Worm (Caenorhabditis elegans) whole organism, young adult: ENCODE measurements around the gene B0410.3.

Experiments used
- ceh-58 ChIP-seq: fragments of 200-800 bp; sonication (Bioruptor generic); IDR thresholded peaks from 2 replicates; pipeline ENCODE4 v1.3.6; 2022; ENCODE audit warnings: missing genetic modification characterization, missing compliant biosample characterization
- rcor-1 ChIP-seq: fragments of 200-800 bp; sonication (Bioruptor generic); IDR thresholded peaks from 2 replicates; pipeline ENCODE4 v1.3.6; 2022; ENCODE audit warnings: missing genetic modification reagents, missing genetic modification characterization, missing compliant biosample characterization
- unc-62 ChIP-seq: fragments of 150-350 bp; optimal IDR thresholded peaks from 2 replicates; lab custom pipeline; 2014; ENCODE audit warnings: missing biosample characterization, missing genetic modification reagents, missing genetic modification characterization

DNA sequence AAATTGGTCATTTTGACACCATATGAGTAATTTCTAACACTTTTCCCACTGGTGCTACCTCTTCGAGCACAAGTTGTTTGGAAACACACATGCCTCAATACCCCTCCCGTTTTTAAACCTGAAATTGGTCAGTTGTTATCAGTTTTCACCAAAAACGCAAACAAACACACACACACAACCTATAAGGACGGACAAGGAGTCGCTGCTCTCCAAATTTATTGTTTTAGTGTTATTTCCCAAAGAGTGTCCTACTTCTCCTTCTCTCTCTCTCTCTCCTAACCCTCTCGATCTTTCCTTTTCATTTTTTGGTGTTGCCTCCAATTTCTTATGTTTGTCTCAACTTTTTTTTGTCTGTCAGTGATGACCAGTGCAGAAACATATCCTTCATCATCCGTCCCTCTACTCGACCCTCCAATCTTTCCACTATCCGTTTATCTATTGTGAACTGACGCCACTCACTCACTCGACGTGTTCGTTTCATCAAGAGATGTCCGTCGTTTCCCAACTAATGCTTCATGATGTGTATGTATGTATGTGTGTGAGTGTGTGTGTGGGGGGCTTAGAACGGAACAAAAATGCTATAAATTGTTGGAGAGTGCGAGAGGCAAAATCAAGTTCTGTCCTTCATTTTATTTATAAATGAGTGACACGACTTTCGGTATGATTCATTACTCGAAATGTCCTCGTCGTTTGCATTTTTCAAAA, 12.6 kb upstream of the B0410.3 start:
- TF ChIP-seq unc-62 (GFP tag; lab: Kevin White, UChicago) (no peak), ceh-58 (GFP tag; lab: Robert Waterston, UW) (no peak), rcor-1 (GFP tag; lab: Robert Waterston, UW) (no peak)
